ENCODE assay signal across 5 worm cellular contexts in the genomic region with DNA sequence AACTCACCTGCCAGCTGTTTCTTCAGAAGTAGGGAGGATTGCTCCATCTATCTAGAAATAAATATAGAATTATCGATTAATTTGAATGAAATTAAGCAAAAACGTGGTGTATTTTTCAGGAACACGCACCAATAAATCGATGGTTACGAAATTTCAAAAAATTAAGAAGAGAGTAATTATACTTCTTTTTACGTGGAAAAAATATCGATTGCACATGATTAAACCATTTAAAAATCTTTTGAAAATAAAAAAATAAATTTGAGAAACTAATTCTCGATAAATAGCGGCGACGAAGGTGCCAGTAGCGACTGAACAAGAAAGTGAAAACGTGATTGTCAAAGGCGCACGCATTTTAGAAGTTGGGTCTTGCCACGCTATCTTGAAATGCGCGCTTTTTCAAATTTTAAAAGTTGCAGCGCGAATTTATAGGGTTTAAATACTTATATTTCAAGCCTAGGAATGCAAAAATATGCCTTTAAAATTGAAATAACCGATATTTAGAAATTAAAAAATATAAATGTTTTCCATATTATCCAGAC.
TF ChIP-seq lines count a peak whose summit lies in the region.

A gene (minus strand): TSS at position 51 of the 539 bp plus-strand sequence.

TF ChIP-seq in whole organism, L1 larva, 84 proteins besides CTCF, POLR2A, EP300 and RAD21 (continues in another document):
- peak; percentile 79 for TF ChIP-seq nhr-77 (tag; optimal IDR thresholded peaks at IDR 0.05; lab: Kevin White, UChicago)
- peak; percentile 53 to 89 (median 79) for TF ChIP-seq ceh-82 (tag; optimal IDR thresholded peaks at IDR 0.05; lab: Kevin White, UChicago)
- peak; percentile 99 for TF ChIP-seq lin-35 (GFP tag; optimal IDR thresholded peaks at IDR 0.05; lab: Kevin White, UChicago)
- TF ChIP-seq hpl-2 (GFP tag; optimal IDR thresholded peaks at IDR 0.05; lab: Kevin White, UChicago) = no peak
- TF ChIP-seq unc-30 (tag; optimal IDR thresholded peaks at IDR 0.05; lab: Kevin White, UChicago) = no peak
- no peak for TF ChIP-seq sptf-1 (tag; optimal IDR thresholded peaks at IDR 0.05; lab: Kevin White, UChicago)
- TF ChIP-seq grh-1 (GFP tag; IDR thresholded peaks at IDR 0.05; lab: Robert Waterston, UW) = peak; percentile 76
- TF ChIP-seq ama-1 (optimal IDR thresholded peaks at IDR 0.05; lab: Kevin White, UChicago) = peak; percentile 38
- no peak for TF ChIP-seq unc-62 (GFP tag; optimal IDR thresholded peaks at IDR 0.05; lab: Kevin White, UChicago)
- peak; percentile 57 for TF ChIP-seq ceh-88 (GFP tag; IDR thresholded peaks at IDR 0.05; lab: Robert Waterston, UW)
- no peak for TF ChIP-seq Y116A8C.19 (tag; optimal IDR thresholded peaks at IDR 0.05; lab: Kevin White, UChicago; ENCODE audit: borderline replicate concordance)
- TF ChIP-seq nhr-20 (tag; optimal IDR thresholded peaks at IDR 0.05; lab: Kevin White, UChicago) = peak; percentile 87
- TF ChIP-seq fkh-8 (tag; optimal IDR thresholded peaks at IDR 0.05; lab: Kevin White, UChicago) = peak; percentile 78
- peak; percentile 89 for TF ChIP-seq nhr-47 (tag; optimal IDR thresholded peaks at IDR 0.05; lab: Kevin White, UChicago)
- TF ChIP-seq nhr-237 (tag; optimal IDR thresholded peaks at IDR 0.05; lab: Kevin White, UChicago) = peak; percentile 55
- no peak for TF ChIP-seq tlp-1 (tag; optimal IDR thresholded peaks at IDR 0.05; lab: Kevin White, UChicago)
- no peak for TF ChIP-seq mef-2 (tag; optimal IDR thresholded peaks at IDR 0.05; lab: Kevin White, UChicago)

TF ChIP-seq in whole organism, L3 larva, 47 proteins besides CTCF, POLR2A, EP300 and RAD21 (continues in another document):
- TF ChIP-seq eor-1 (tag; optimal IDR thresholded peaks at IDR 0.05; lab: Kevin White, UChicago) (no peak), jun-1 (tag; optimal IDR thresholded peaks at IDR 0.05; lab: Kevin White, UChicago) (peak; percentile 35), pha-4 (tag; optimal IDR thresholded peaks at IDR 0.05; lab: Kevin White, UChicago) (peak; percentile 95), mdl-1 (tag; optimal IDR thresholded peaks at IDR 0.05; lab: Kevin White, UChicago) (peak; percentile 51), skn-1 (tag; optimal IDR thresholded peaks at IDR 0.05; lab: Kevin White, UChicago) (peak; percentile 53), nhr-23 (tag; optimal IDR thresholded peaks at IDR 0.05; lab: Kevin White, UChicago) (peak; percentile 92), nhr-77 (tag; optimal IDR thresholded peaks at IDR 0.05; lab: Kevin White, UChicago) (no peak), R02D3.7 (tag; optimal IDR thresholded peaks at IDR 0.05; lab: Kevin White, UChicago) (peak; percentile 26), nhr-43 (tag; optimal IDR thresholded peaks at IDR 0.05; lab: Kevin White, UChicago; ENCODE audit: poor library complexity, severe bottlenecking) (peak; percentile 62), ZK546.5 (tag; optimal IDR thresholded peaks at IDR 0.05; lab: Kevin White, UChicago) (no peak), ceh-9 (tag; optimal IDR thresholded peaks at IDR 0.05; lab: Kevin White, UChicago) (no peak), pqm-1 (tag; optimal IDR thresholded peaks at IDR 0.05; lab: Kevin White, UChicago) (no peak), ceh-28 (tag; optimal IDR thresholded peaks at IDR 0.05; lab: Kevin White, UChicago) (peak; percentile 47), snpc-4 (tag; optimal IDR thresholded peaks at IDR 0.05; lab: Kevin White, UChicago) (peak; percentile 57), nfya-1 (tag; optimal IDR thresholded peaks at IDR 0.05; lab: Kevin White, UChicago; ENCODE audit: insufficient read depth) (peak; percentile 92), ceh-16 (tag; optimal IDR thresholded peaks at IDR 0.05; lab: Kevin White, UChicago) (no peak), egl-27 (tag; optimal IDR thresholded peaks at IDR 0.05; lab: Kevin White, UChicago) (no peak)

TF ChIP-seq in whole organism, early embryonic, 17 proteins besides CTCF, POLR2A, EP300 and RAD21:
- TF ChIP-seq F13C5.2 (tag; optimal IDR thresholded peaks at IDR 0.05; lab: Kevin White, UChicago) (peak; percentile 56), flt-1 (GFP tag; IDR thresholded peaks at IDR 0.05; lab: Robert Waterston, UW) (no peak)
TF ChIP-seq in whole organism, early embryonic: peak in this region for 1.

TF ChIP-seq in whole organism, midembryonic, 9 proteins besides CTCF, POLR2A, EP300 and RAD21:
- TF ChIP-seq T22C8.4 (GFP tag; IDR thresholded peaks at IDR 0.05; lab: Robert Waterston, UW) (peak; percentile 13; the same call in 1 of the 2 replicates), cog-1 (tag; optimal IDR thresholded peaks at IDR 0.05; lab: Kevin White, UChicago) (peak; percentile 55), ztf-23 (GFP tag; IDR thresholded peaks at IDR 0.05; lab: Robert Waterston, UW) (0 out of 2 replicates have a peak, but pooled peaks have one; percentile 13), med-1 (GFP tag; optimal IDR thresholded peaks at IDR 0.05; lab: Kevin White, UChicago; ENCODE audit: insufficient read depth) (no peak), ztf-29 (GFP tag; IDR thresholded peaks at IDR 0.05; lab: Robert Waterston, UW) (no peak)
TF ChIP-seq in whole organism, midembryonic: peak in this region for 3.

TF ChIP-seq in whole organism, young adult, 124 proteins besides CTCF, POLR2A, EP300 and RAD21 (continues in another document):
- TF ChIP-seq tbp1 (GFP tag; optimal IDR thresholded peaks at IDR 0.05; lab: Kevin White, UChicago) (peak; percentile 56), egrh-3 (GFP tag; IDR thresholded peaks at IDR 0.05; lab: Robert Waterston, UW) (no peak), dpl-1 (GFP tag; optimal IDR thresholded peaks at IDR 0.05; lab: Kevin White, UChicago) (peak; percentile 95), rcor-1 (GFP tag; IDR thresholded peaks at IDR 0.05; lab: Robert Waterston, UW) (peak; percentile 70), atf-7 (tag; optimal IDR thresholded peaks at IDR 0.05; lab: Kevin White, UChicago) (peak; percentile 23), attf-5 (GFP tag; optimal IDR thresholded peaks at IDR 0.05; lab: Kevin White, UChicago) (peak; percentile 72), gei-17 (GFP tag; optimal IDR thresholded peaks at IDR 0.05; lab: Kevin White, UChicago) (no peak), snpc-4 (GFP tag; optimal IDR thresholded peaks at IDR 0.05; lab: Kevin White, UChicago) (no peak), snpc-4 (tag; optimal IDR thresholded peaks at IDR 0.05; lab: Kevin White, UChicago) (peak in 2 of 4 experiments; percentile 14 to 45), mel-28 (tag; optimal IDR thresholded peaks at IDR 0.05; lab: Kevin White, UChicago; ENCODE audit: borderline replicate concordance) (no peak), hrde-1 (tag; optimal IDR thresholded peaks at IDR 0.05; lab: Kevin White, UChicago; ENCODE audit: borderline replicate concordance) (no peak), lin-40 (tag; optimal IDR thresholded peaks at IDR 0.05; lab: Kevin White, UChicago) (peak; percentile 52), sptf-2 (GFP tag; optimal IDR thresholded peaks at IDR 0.05; lab: Kevin White, UChicago) (no peak), ceh-27 (GFP tag; optimal IDR thresholded peaks at IDR 0.05; lab: Kevin White, UChicago) (no peak), hmg-1.2 (GFP tag; IDR thresholded peaks at IDR 0.05; lab: Robert Waterston, UW) (peak; percentile 48), F33H1.4 (GFP tag; IDR thresholded peaks at IDR 0.05; lab: Robert Waterston, UW) (peak; percentile 97), snpc-3.4 (tag; optimal IDR thresholded peaks at IDR 0.05; lab: Kevin White, UChicago) (peak; percentile 71), snpc-1.1 (tag; optimal IDR thresholded peaks at IDR 0.05; lab: Kevin White, UChicago; ENCODE audit: insufficient read depth) (peak; percentile 58), ceh-100 (GFP tag; IDR thresholded peaks at IDR 0.05; lab: Robert Waterston, UW) (peak; percentile 19; the same call in 1 of the 2 replicates), snpc-1.3 (tag; optimal IDR thresholded peaks at IDR 0.05; lab: Kevin White, UChicago; ENCODE audit: insufficient read depth) (peak; percentile 22), nhr-80 (tag; optimal IDR thresholded peaks at IDR 0.05; lab: Kevin White, UChicago) (peak; percentile 22), sea-2 (GFP tag; IDR thresholded peaks at IDR 0.05; lab: Robert Waterston, UW) (no peak), mcd-1 (GFP tag; IDR thresholded peaks at IDR 0.05; lab: Robert Waterston, UW) (peak; percentile 80), nfyb-1 (GFP tag; IDR thresholded peaks at IDR 0.05; lab: Robert Waterston, UW) (peak; percentile 43; the same call in 1 of the 2 replicates), hsf-1 (GFP tag; IDR thresholded peaks at IDR 0.05; lab: Robert Waterston, UW) (peak; percentile 79), let-526 (GFP tag; IDR thresholded peaks at IDR 0.05; lab: Robert Waterston, UW) (0 out of 2 replicates have a peak, but pooled peaks have one; percentile 6), die-1 (tag; optimal IDR thresholded peaks at IDR 0.05; lab: Kevin White, UChicago) (no peak), xnd-1 (tag; optimal IDR thresholded peaks at IDR 0.05; lab: Kevin White, UChicago) (peak; percentile 79), lin-54 (GFP tag; optimal IDR thresholded peaks at IDR 0.05; lab: Kevin White, UChicago) (peak; percentile 95), bed-2 (GFP tag; IDR thresholded peaks at IDR 0.05; lab: Robert Waterston, UW) (no peak), ekl-4 (GFP tag; IDR thresholded peaks at IDR 0.05; lab: Robert Waterston, UW) (peak; percentile 76), madf-8 (GFP tag; conservative IDR thresholded peaks at IDR 0.05; lab: Robert Waterston, UW) (peak; percentile 92), ccch-3 (GFP tag; optimal IDR thresholded peaks at IDR 0.05; lab: Kevin White, UChicago) (no peak), athp-1 (tag; optimal IDR thresholded peaks at IDR 0.05; lab: Kevin White, UChicago) (no peak), somi-1 (GFP tag; optimal IDR thresholded peaks at IDR 0.05; lab: Kevin White, UChicago) (no peak), efl-1 (GFP tag; optimal IDR thresholded peaks at IDR 0.05; lab: Kevin White, UChicago) (peak; percentile 96), B0019.2 (GFP tag; conservative IDR thresholded peaks at IDR 0.05; lab: Robert Waterston, UW) (0 out of 2 replicates have a peak, but pooled peaks have one; percentile 3), Y53G8AR.9 (GFP tag; conservative IDR thresholded peaks at IDR 0.05; lab: Robert Waterston, UW) (no peak), madf-3 (GFP tag; IDR thresholded peaks at IDR 0.05; lab: Robert Waterston, UW) (peak; percentile 30; the same call in 1 of the 2 replicates), hlh-12 (tag; optimal IDR thresholded peaks at IDR 0.05; lab: Kevin White, UChicago) (no peak), madf-6 (GFP tag; IDR thresholded peaks at IDR 0.05; lab: Robert Waterston, UW) (peak; percentile 96), D2030.7 (GFP tag; IDR thresholded peaks at IDR 0.05; lab: Robert Waterston, UW) (peak; percentile 77; the same call in 1 of the 2 replicates), ets-4 (GFP tag; optimal IDR thresholded peaks at IDR 0.05; lab: Kevin White, UChicago) (no peak), cebp-1 (GFP tag; IDR thresholded peaks at IDR 0.05; lab: Robert Waterston, UW) (no peak), cebp-1 (tag; optimal IDR thresholded peaks at IDR 0.05; lab: Kevin White, UChicago) (peak; percentile 71)
